Fruit fly (Drosophila melanogaster) whole organism, prepupa: ENCODE results near the gene CG42300.
A peak's percentile ranks its signal among the peaks of the same experiment; 100 is the strongest.

Experiments
- CG10669 ChIP-seq: fragments of 200-800 bp; sonication (Bioruptor generic); optimal IDR thresholded peaks from 3 replicates; lab custom pipeline; 2018; ENCODE audit warnings: missing biosample characterization, mild to moderate bottlenecking, missing genetic modification characterization, moderate library complexity
- CG11902 ChIP-seq: fragments of 200-800 bp; sonication (Bioruptor generic); optimal IDR thresholded peaks from 3 replicates; lab custom pipeline; 2016; ENCODE audit warnings: missing biosample characterization, missing genetic modification characterization
- CG1621 ChIP-seq: fragments of 200-800 bp; sonication (Bioruptor generic); optimal IDR thresholded peaks from 3 replicates; lab custom pipeline; 2018; ENCODE audit warnings: missing biosample characterization, mild to moderate bottlenecking, missing genetic modification characterization
- CG16779 ChIP-seq: fragments of 200-800 bp; sonication (Bioruptor generic); optimal IDR thresholded peaks from 3 replicates; lab custom pipeline; 2017; ENCODE audit warnings: missing biosample characterization, mild to moderate bottlenecking, missing genetic modification characterization
- CG34406 ChIP-seq: fragments of 200-800 bp; sonication (Bioruptor generic); optimal IDR thresholded peaks from 3 replicates; lab custom pipeline; 2016; ENCODE audit warnings: missing biosample characterization, missing genetic modification characterization
- CG3919 ChIP-seq: fragments of 200-800 bp; sonication (Bioruptor generic); optimal IDR thresholded peaks from 3 replicates; lab custom pipeline; 2016; ENCODE audit warnings: missing biosample characterization, missing genetic modification characterization
- CG4318 ChIP-seq: fragments of 200-800 bp; sonication (Bioruptor generic); optimal IDR thresholded peaks from 3 replicates; lab custom pipeline; 2017; ENCODE audit warnings: missing biosample characterization, mild to moderate bottlenecking, missing genetic modification characterization
- CG6163 ChIP-seq: fragments of 200-800 bp; sonication (Bioruptor generic); IDR thresholded peaks from 3 replicates; pipeline ENCODE4 v1.3.6; 2022; ENCODE audit warnings: missing biosample characterization, missing genetic modification characterization
- CG6276 ChIP-seq: fragments of 200-800 bp; sonication (Bioruptor generic); optimal IDR thresholded peaks from 2 replicates; lab custom pipeline; 2017; ENCODE audit warnings: missing biosample characterization, mild to moderate bottlenecking, missing genetic modification characterization
- CG6808 ChIP-seq: fragments of 200-800 bp; sonication (Bioruptor generic); optimal IDR thresholded peaks from 3 replicates; lab custom pipeline; 2017; ENCODE audit warnings: missing biosample characterization, missing genetic modification characterization, mild to moderate bottlenecking, moderate library complexity, missing genetic modification reagents
- CG8319 ChIP-seq: fragments of 200-800 bp; sonication (Bioruptor generic); optimal IDR thresholded peaks from 3 replicates; lab custom pipeline; 2016; ENCODE audit warnings: missing biosample characterization, missing genetic modification characterization
- CG8632 ChIP-seq: fragments of 200-800 bp; sonication (Bioruptor generic); optimal IDR thresholded peaks from 3 replicates; lab custom pipeline; 2016; ENCODE audit warnings: missing biosample characterization, missing genetic modification characterization
- Eip75B ChIP-seq: fragments of 200-800 bp; sonication (Bioruptor generic); optimal IDR thresholded peaks from 3 replicates; lab custom pipeline; 2016; ENCODE audit warnings: missing biosample characterization, missing genetic modification characterization
- Eip78C ChIP-seq: fragments of 200-800 bp; sonication (Bioruptor generic); peaks from one replicate; lab custom pipeline; 2016; ENCODE audit warnings: missing biosample characterization, missing genetic modification characterization
- Ets21C ChIP-seq: fragments of 200-800 bp; sonication (Bioruptor generic); optimal IDR thresholded peaks from 3 replicates; lab custom pipeline; 2016; ENCODE audit warnings: missing biosample characterization, missing genetic modification characterization
- Ets96B ChIP-seq: fragments of 200-800 bp; optimal IDR thresholded peaks from 2 replicates; lab custom pipeline; 2019; ENCODE audit warnings: missing biosample characterization, mild to moderate bottlenecking, missing genetic modification characterization, moderate library complexity
- Gug ChIP-seq: fragments of 200-800 bp; sonication (Bioruptor generic); IDR thresholded peaks from 2 replicates; pipeline ENCODE4 v1.3.6; 2022; ENCODE audit warnings: missing biosample characterization, missing genetic modification characterization
- Hr4 ChIP-seq: fragments of 200-800 bp; sonication (Bioruptor generic); optimal IDR thresholded peaks from 3 replicates; lab custom pipeline; 2016; ENCODE audit warnings: missing biosample characterization, missing genetic modification characterization
- Lpt ChIP-seq: fragments of 200-800 bp; sonication (Bioruptor generic); optimal IDR thresholded peaks from 3 replicates; lab custom pipeline; 2016; ENCODE audit warnings: missing biosample characterization, missing genetic modification characterization
- OdsH ChIP-seq: fragments of 200-800 bp; sonication (Bioruptor generic); optimal IDR thresholded peaks from 3 replicates; lab custom pipeline; 2016; ENCODE audit warnings: missing biosample characterization, missing genetic modification characterization
- Sox102F ChIP-seq: fragments of 200-800 bp; sonication (Bioruptor generic); optimal IDR thresholded peaks from 2 replicates; lab custom pipeline; 2016; ENCODE audit warnings: missing biosample characterization, mild to moderate bottlenecking, missing genetic modification characterization
- Sox14 ChIP-seq: fragments of 200-800 bp; sonication (Bioruptor generic); optimal IDR thresholded peaks from 3 replicates; lab custom pipeline; 2016; ENCODE audit warnings: missing biosample characterization, missing genetic modification characterization
- achi ChIP-seq: fragments of 200-800 bp; sonication (Bioruptor generic); optimal IDR thresholded peaks from 3 replicates; lab custom pipeline; 2016; ENCODE audit warnings: missing biosample characterization, missing genetic modification characterization
- cyc ChIP-seq: fragments of 200-800 bp; sonication (Bioruptor generic); optimal IDR thresholded peaks from 3 replicates; lab custom pipeline; 2016; ENCODE audit warnings: missing biosample characterization, missing genetic modification characterization
- eg ChIP-seq: fragments of 200-800 bp; sonication (Bioruptor generic); IDR thresholded peaks from 3 replicates; pipeline ENCODE4 v1.3.6; 2022; ENCODE audit warnings: missing biosample characterization, missing genetic modification characterization
- esn ChIP-seq: fragments of 200-800 bp; sonication (Bioruptor generic); optimal IDR thresholded peaks from 2 replicates; lab custom pipeline; 2016; ENCODE audit warnings: missing biosample characterization, mild to moderate bottlenecking, missing genetic modification characterization, moderate library complexity
- fd85E ChIP-seq: fragments of 200-800 bp; sonication (Bioruptor generic); optimal IDR thresholded peaks from 3 replicates; lab custom pipeline; 2016; ENCODE audit warnings: missing biosample characterization, missing genetic modification characterization
- fkh ChIP-seq: fragments of 200-800 bp; sonication (Bioruptor generic); optimal IDR thresholded peaks from 3 replicates; lab custom pipeline; 2017; ENCODE audit warnings: missing biosample characterization, mild to moderate bottlenecking, missing genetic modification characterization, moderate library complexity
- salr ChIP-seq, 2 experiments: fragments of 200-800 bp; sonication (Bioruptor generic); optimal IDR thresholded peaks; 3 replicates each; lab custom pipeline; 2016 to 2018; ENCODE audit warnings: missing biosample characterization in 2 of 2, missing genetic modification characterization in 2 of 2, mild to moderate bottlenecking in 1 of 2
- spab ChIP-seq: fragments of 200-800 bp; sonication (Bioruptor generic); optimal IDR thresholded peaks from 2 replicates; lab custom pipeline; 2017; ENCODE audit warnings: missing biosample characterization, mild to moderate bottlenecking, missing genetic modification characterization, missing genetic modification reagents
- ss ChIP-seq, 2 experiments: fragments of 200-800 bp; sonication (Bioruptor generic); optimal IDR thresholded peaks; 2 replicates in 1 of 2; 3 replicates in 1 of 2; lab custom pipeline; 2017 to 2018; ENCODE audit warnings: mild to moderate bottlenecking in 2 of 2, missing biosample characterization in 2 of 2, missing genetic modification characterization in 2 of 2, moderate library complexity in 1 of 2
- svp ChIP-seq: fragments of 200-800 bp; sonication (Bioruptor generic); peaks from one replicate; lab custom pipeline; 2016; ENCODE audit warnings: missing biosample characterization, missing genetic modification characterization
- topi ChIP-seq: fragments of 200-800 bp; sonication (Bioruptor generic); optimal IDR thresholded peaks from 3 replicates; lab custom pipeline; 2016; ENCODE audit warnings: missing biosample characterization, missing genetic modification characterization
- vri ChIP-seq: fragments of 200-800 bp; sonication (Bioruptor generic); optimal IDR thresholded peaks from 3 replicates; lab custom pipeline; 2016; ENCODE audit warnings: missing biosample characterization, mild to moderate bottlenecking, missing genetic modification characterization

The CG42300 gene

dm6 chrX:15579579-15579978, 23.7 kb upstream of the CG42300 start (continued):
- TF ChIP-seq Ets96B (tag; lab: Kevin White, UChicago) (peak; percentile 85), eg (GFP tag; lab: Robert Waterston, UW) (peak; percentile 94), cyc (GFP tag; lab: Kevin White, UChicago) (peak; percentile 97), CG16779 (tag; lab: Kevin White, UChicago) (no peak), Ets21C (peak; percentile 94), OdsH (GFP tag; lab: Kevin White, UChicago) (peak; percentile 93), CG6276 (no peak), spab (GFP tag; lab: Kevin White, UChicago) (peak; percentile 86), CG1621 (tag; lab: Kevin White, UChicago) (peak; percentile 94), Eip78C (peak; percentile 97), CG6808 (GFP tag; lab: Kevin White, UChicago) (peak; percentile 90), achi (GFP tag; lab: Kevin White, UChicago) (peak; percentile 92), Eip75B (GFP tag; lab: Kevin White, UChicago) (peak; percentile 93), Hr4 (GFP tag; lab: Kevin White, UChicago) (peak; percentile 78), CG4318 (GFP tag; lab: Kevin White, UChicago) (no peak), CG8319 (GFP tag; lab: Kevin White, UChicago) (peak; percentile 88), fd85E (peak; percentile 81), CG10669 (GFP tag; lab: Kevin White, UChicago) (peak; percentile 90)
- TF ChIP-seq, all 60 proteins: peak for 55

- TF ChIP-seq achi (GFP tag; lab: Kevin White, UChicago) = peak; percentile 52
- no peak for TF ChIP-seq OdsH (GFP tag; lab: Kevin White, UChicago)
- TF ChIP-seq topi = no peak
- TF ChIP-seq CG1621 (tag; lab: Kevin White, UChicago) = peak; percentile 20
- peak; percentile 2 for TF ChIP-seq CG3919 (GFP tag; lab: Kevin White, UChicago)
- peak; percentile 27 for TF ChIP-seq fkh
- peak; percentile 27 for TF ChIP-seq Eip78C
Observed at dm6 chrX:15578043-15578442, 22.2 kb upstream of the CG42300 start, which contains the start of the genes cerv and CG7872. TSS of gene cerv (minus strand) at chrX:15578171. TSS of gene CG7872 (plus strand) at chrX:15578205.

dm6 chrX:15575557-15575956, 19.7 kb upstream of the CG42300 start, which contains the start of gene CG42299:
TSS of gene CG42299 (minus strand) at chrX:15575683.
- no peak for TF ChIP-seq CG11902 (GFP tag; lab: Kevin White, UChicago)
- no peak for TF ChIP-seq CG8632 (GFP tag; lab: Kevin White, UChicago)

- no peak for TF ChIP-seq vri
- TF ChIP-seq CG3919 (GFP tag; lab: Kevin White, UChicago) = no peak
- no peak for TF ChIP-seq Gug (GFP tag; lab: Robert Waterston, UW)
- no peak for TF ChIP-seq eg (GFP tag; lab: Robert Waterston, UW)
- TF ChIP-seq Sox102F = no peak
- peak; percentile 4 for TF ChIP-seq esn (GFP tag; lab: Kevin White, UChicago)
- no peak for TF ChIP-seq svp (GFP tag; lab: Kevin White, UChicago)
- peak; percentile 55 for TF ChIP-seq Eip78C
- TF ChIP-seq CG6163 (GFP tag; lab: Robert Waterston, UW) = no peak
- TF ChIP-seq Sox14 = no peak
- no peak for TF ChIP-seq Eip75B (GFP tag; lab: Kevin White, UChicago)
- no peak for TF ChIP-seq CG11902 (GFP tag; lab: Kevin White, UChicago)
- no peak for TF ChIP-seq Hr4 (GFP tag; lab: Kevin White, UChicago)
- TF ChIP-seq CG34406 = no peak
- TF ChIP-seq ss (GFP tag; optimal IDR thresholded peaks at IDR 0.05; lab: Kevin White, UChicago) = no peak
- no peak for TF ChIP-seq Lpt
- TF ChIP-seq salr (GFP tag; optimal IDR thresholded peaks at IDR 0.05; lab: Kevin White, UChicago) = no peak
- peak; percentile 78 for TF ChIP-seq fkh
Observed at dm6 chrX:15574384-15574783, 18.5 kb upstream of the CG42300 start, which contains the start of gene CG9213. TSS of gene CG9213 (minus strand) at chrX:15574535.
